Worm (Caenorhabditis elegans): ENCODE data around the gene slc-36.3.
A peak's percentile ranks its signal among the peaks of the same experiment; 100 is the strongest.

The slc-36.3 gene

ce11 chrV:20580511-20581040, 36.6 kb upstream of the slc-36.3 start, which contains the start of gene F26F2.7 (continued):
- TF ChIP-seq ceh-91 (GFP tag; IDR thresholded peaks at IDR 0.05) (peak; percentile 87), tlf-1 (GFP tag; optimal IDR thresholded peaks at IDR 0.05) (peak; percentile 92), let-607 (tag; optimal IDR thresholded peaks at IDR 0.05) (peak; percentile 33 to 81), ztf-18 (tag; optimal IDR thresholded peaks at IDR 0.05) (peak; percentile 99), repo-1 (tag; optimal IDR thresholded peaks at IDR 0.05) (peak; percentile 89), ztf-26 (tag; optimal IDR thresholded peaks at IDR 0.05) (peak; percentile 76), aptf-3 (GFP tag; IDR thresholded peaks at IDR 0.05) (no peak), mxl-1 (tag; optimal IDR thresholded peaks at IDR 0.05) (peak; percentile 9), Y95B8A.8 (GFP tag; IDR thresholded peaks at IDR 0.05) (peak; percentile 82; the same call in 1 of the 2 replicates), ztf-25 (GFP tag; IDR thresholded peaks at IDR 0.05) (no peak), lir-1 (GFP tag; conservative IDR thresholded peaks at IDR 0.05) (peak; percentile 80; the same call in 1 of the 2 replicates), lin-40 (tag; optimal IDR thresholded peaks at IDR 0.05) (peak; percentile 90), F55B11.4 (tag; optimal IDR thresholded peaks at IDR 0.05; ENCODE audit: borderline replicate concordance, insufficient read depth) (no peak), hmg-20 (GFP tag; IDR thresholded peaks at IDR 0.05) (peak; percentile 79), egl-18 (GFP tag; IDR thresholded peaks at IDR 0.05) (no peak), him-1 (tag; optimal IDR thresholded peaks at IDR 0.05) (peak; percentile 77), nfya-2 (GFP tag; IDR thresholded peaks at IDR 0.05) (no peak), F22D6.2 (tag; optimal IDR thresholded peaks at IDR 0.05) (peak; percentile 28), F23B12.7 (tag; optimal IDR thresholded peaks at IDR 0.05; ENCODE audit: insufficient read depth) (peak; percentile 44), snpc-1.1 (tag; optimal IDR thresholded peaks at IDR 0.05; ENCODE audit: insufficient read depth) (peak; percentile 41), lsy-27 (tag; optimal IDR thresholded peaks at IDR 0.05; ENCODE audit: borderline replicate concordance, insufficient read depth) (no peak), snpc-3.4 (tag; optimal IDR thresholded peaks at IDR 0.05) (peak; percentile 50), somi-1 (GFP tag; optimal IDR thresholded peaks at IDR 0.05) (peak; percentile 29), dpl-1 (GFP tag; optimal IDR thresholded peaks at IDR 0.05) (peak; percentile 59), rec-8 (tag; optimal IDR thresholded peaks at IDR 0.05) (no peak), nfyb-1 (GFP tag; IDR thresholded peaks at IDR 0.05) (no peak; the same call in 1 of the 2 replicates), xnd-1 (tag; optimal IDR thresholded peaks at IDR 0.05) (peak; percentile 100), F37B4.10 (GFP tag; IDR thresholded peaks at IDR 0.05) (0 out of 2 replicates have a peak, but pooled peaks have one; percentile 20), ccch-3 (GFP tag; optimal IDR thresholded peaks at IDR 0.05) (no peak), madf-3 (GFP tag; IDR thresholded peaks at IDR 0.05) (peak; percentile 83), Y56A3A.18 (GFP tag; IDR thresholded peaks at IDR 0.05) (peak; percentile 59; the same call in 1 of the 2 replicates), atf-7 (tag; optimal IDR thresholded peaks at IDR 0.05) (peak; percentile 83), rcor-1 (GFP tag; IDR thresholded peaks at IDR 0.05) (peak; percentile 89), dox-1 (GFP tag; IDR thresholded peaks at IDR 0.05) (peak; percentile 98), snpc-1.3 (tag; optimal IDR thresholded peaks at IDR 0.05; ENCODE audit: insufficient read depth) (peak; percentile 44), sea-2 (GFP tag; IDR thresholded peaks at IDR 0.05) (no peak), unc-130 (GFP tag; optimal IDR thresholded peaks at IDR 0.05) (peak; percentile 65), K12H6.12 (tag; optimal IDR thresholded peaks at IDR 0.05) (peak; percentile 71), B0019.2 (GFP tag; conservative IDR thresholded peaks at IDR 0.05) (0 out of 2 replicates have a peak, but pooled peaks have one; percentile 20), tbx-9 (tag; optimal IDR thresholded peaks at IDR 0.05; ENCODE audit: borderline replicate concordance) (no peak), ceh-79 (tag; optimal IDR thresholded peaks at IDR 0.05) (peak; percentile 29), snpc-4 (GFP tag; optimal IDR thresholded peaks at IDR 0.05) (no peak), snpc-4 (tag; optimal IDR thresholded peaks at IDR 0.05) (peak in 3 of 4 experiments; percentile 26 to 85 (median 79)), nhr-27 (tag; optimal IDR thresholded peaks at IDR 0.05) (no peak), efl-1 (GFP tag; optimal IDR thresholded peaks at IDR 0.05) (peak; percentile 57), Y79H2A.3 (GFP tag; conservative IDR thresholded peaks at IDR 0.05) (peak; percentile 29; the same call in 1 of the 2 replicates)

Measured in whole organism, young adult.